Worm (Caenorhabditis elegans): ENCODE measurements around the gene B0034.4.

- TF ChIP-seq ama-1 (optimal IDR thresholded peaks at IDR 0.05) (no peak), flt-1 (GFP tag; IDR thresholded peaks at IDR 0.05) (no peak), scrt-1 (GFP tag; IDR thresholded peaks at IDR 0.05) (no peak)
These were observed 40.8 kb downstream of the B0034.4 start, which contains the start of gene egl-44 for ce11 chrII:5928502-5928901.
